Fruit fly (Drosophila melanogaster): ENCODE measurements around the gene CG33272.
A peak's percentile ranks its signal among the peaks of the same experiment; 100 is the strongest.

The CG33272 gene

DNA sequence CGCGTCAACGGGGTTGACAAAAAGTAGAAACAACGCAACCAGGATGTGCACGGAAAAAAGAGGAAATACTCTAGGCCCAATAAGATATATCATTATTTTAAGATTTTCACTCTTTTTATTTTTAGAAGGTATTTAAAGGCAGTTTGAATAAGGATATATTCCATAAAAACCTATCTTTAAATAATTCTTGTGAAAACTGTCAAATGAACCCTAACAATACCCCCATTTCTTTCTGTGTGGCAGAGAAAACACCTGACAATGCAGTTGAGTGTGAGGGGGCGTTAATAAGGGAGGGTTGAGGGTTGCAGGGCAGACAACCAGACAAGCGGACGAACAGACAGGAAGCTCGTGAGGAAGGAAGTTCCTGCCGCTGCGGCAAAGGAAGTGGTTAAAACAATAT is 41.6 kb upstream of the CG33272 start (continued):
- TF ChIP-seq CG11723 (GFP tag; optimal IDR thresholded peaks at IDR 0.05), result no peak
- no peak for TF ChIP-seq CG6765 (GFP tag; optimal IDR thresholded peaks at IDR 0.05)
- no peak for TF ChIP-seq dan (GFP tag; IDR thresholded peaks at IDR 0.05)
- no peak for TF ChIP-seq nau (GFP tag; optimal IDR thresholded peaks at IDR 0.05)
- TF ChIP-seq CG11085 (GFP tag; IDR thresholded peaks at IDR 0.05), result no peak
- TF ChIP-seq NC2β (GFP tag; optimal IDR thresholded peaks at IDR 0.05), result peak; percentile 29
- TF ChIP-seq tap (tag; optimal IDR thresholded peaks at IDR 0.05), result peak; percentile 9
- no peak for TF ChIP-seq scrt (GFP tag; optimal IDR thresholded peaks at IDR 0.05)
- no peak for TF ChIP-seq jigr1 (GFP tag; IDR thresholded peaks at IDR 0.05)
- TF ChIP-seq Fer2 (tag; optimal IDR thresholded peaks at IDR 0.05), result no peak
- TF ChIP-seq CG11560 (tag; IDR thresholded peaks at IDR 0.05), result no peak
- TF ChIP-seq wek (GFP tag; optimal IDR thresholded peaks at IDR 0.05), result no peak
- no peak for TF ChIP-seq pzg (GFP tag; optimal IDR thresholded peaks at IDR 0.05)
- TF ChIP-seq Nf-YA (GFP tag; IDR thresholded peaks at IDR 0.05), result no peak; the same call in 1 of the 2 replicates
- TF ChIP-seq bowl (GFP tag; IDR thresholded peaks at IDR 0.05), result no peak
- no peak for TF ChIP-seq MBD-R2 (GFP tag; IDR thresholded peaks at IDR 0.05)
- TF ChIP-seq dimm (GFP tag; IDR thresholded peaks at IDR 0.05), result no peak
- TF ChIP-seq CG4820 (GFP tag; optimal IDR thresholded peaks at IDR 0.05), result peak; percentile 42
- TF ChIP-seq CG17612 (GFP tag; IDR thresholded peaks at IDR 0.05), result no peak
- TF ChIP-seq CG30403 (GFP tag; optimal IDR thresholded peaks at IDR 0.05), result peak; percentile 38
- TF ChIP-seq HmgD (GFP tag; optimal IDR thresholded peaks at IDR 0.05), result no peak
- TF ChIP-seq chm (GFP tag; IDR thresholded peaks at IDR 0.05), result no peak
- TF ChIP-seq pita (GFP tag; optimal IDR thresholded peaks at IDR 0.05), result no peak
- TF ChIP-seq Nf-YB (GFP tag; optimal IDR thresholded peaks at IDR 0.05), result no peak
- TF ChIP-seq CG13296 (GFP tag; optimal IDR thresholded peaks at IDR 0.05), result no peak
- TF ChIP-seq CG13287 (GFP tag; IDR thresholded peaks at IDR 0.05; ENCODE audit: partially characterized antibody), result no peak
- no peak for TF ChIP-seq seq (GFP tag; IDR thresholded peaks at IDR 0.05)
- peak; percentile 52 for TF ChIP-seq E2f1 (GFP tag; IDR thresholded peaks at IDR 0.05)
- TF ChIP-seq CG7271 (tag; optimal IDR thresholded peaks at IDR 0.05), result no peak
- TF ChIP-seq klu (GFP tag; IDR thresholded peaks at IDR 0.05), result no peak
- no peak for TF ChIP-seq bigmax (GFP tag; optimal IDR thresholded peaks at IDR 0.05)
- no peak for TF ChIP-seq Side (GFP tag; optimal IDR thresholded peaks at IDR 0.05)
- peak; percentile 16 for TF ChIP-seq CG2116 (GFP tag; optimal IDR thresholded peaks at IDR 0.05)
- TF ChIP-seq CG31388 (GFP tag; optimal IDR thresholded peaks at IDR 0.05), result no peak
- TF ChIP-seq CG10431 (GFP tag; optimal IDR thresholded peaks at IDR 0.05), result no peak
- no peak for TF ChIP-seq abd-A (tag; optimal IDR thresholded peaks at IDR 0.05)
- no peak for TF ChIP-seq ftz-f1 (GFP tag; optimal IDR thresholded peaks at IDR 0.05)
- no peak for TF ChIP-seq YL-1 (GFP tag; optimal IDR thresholded peaks at IDR 0.05)
- TF ChIP-seq eyg (GFP tag; optimal IDR thresholded peaks at IDR 0.05), result no peak
- no peak for TF ChIP-seq Dip2 (GFP tag; IDR thresholded peaks at IDR 0.05)
- TF ChIP-seq exex (tag; optimal IDR thresholded peaks at IDR 0.05), result no peak
- peak; percentile 3 to 26 for TF ChIP-seq Pdp1 (GFP tag; optimal IDR thresholded peaks at IDR 0.05)
- TF ChIP-seq Hmr (GFP tag; optimal IDR thresholded peaks at IDR 0.05), result no peak
- TF ChIP-seq CG10274 (GFP tag; optimal IDR thresholded peaks at IDR 0.05), result no peak
- no peak for TF ChIP-seq knrl (GFP tag; IDR thresholded peaks at IDR 0.05; ENCODE audit: partially characterized antibody)
- TF ChIP-seq CG5953 (GFP tag; IDR thresholded peaks at IDR 0.05), result no peak
- TF ChIP-seq Scr (GFP tag; IDR thresholded peaks at IDR 0.05; ENCODE audit: partially characterized antibody), result no peak
- no peak for TF ChIP-seq CG1529 (GFP tag; optimal IDR thresholded peaks at IDR 0.05)
- no peak for TF ChIP-seq CG13624 (GFP tag; optimal IDR thresholded peaks at IDR 0.05)
- TF ChIP-seq cg (GFP tag; optimal IDR thresholded peaks at IDR 0.05), result no peak
- no peak for TF ChIP-seq usp (GFP tag; optimal IDR thresholded peaks at IDR 0.05)
- no peak for TF ChIP-seq CG4854 (GFP tag; optimal IDR thresholded peaks at IDR 0.05)
